Worm (Caenorhabditis elegans) whole organism, L2 larva: ENCODE measurements around the gene R09A8.1.

Experiments used
- aly-2 ChIP-seq: fragments of 150-350 bp; optimal IDR thresholded peaks from 2 replicates; lab custom pipeline; 2014; ENCODE audit warnings: missing biosample characterization, missing genetic modification characterization
- ama-1 ChIP-seq: fragments of 150-350 bp; optimal IDR thresholded peaks from 2 replicates; lab custom pipeline; 2018; ENCODE audit warnings: inconsistent platforms
- blmp-1 ChIP-seq: sonication (generic microtip); optimal IDR thresholded peaks from 2 replicates; lab custom pipeline; 2017; ENCODE audit warnings: missing genetic modification characterization, mild to moderate bottlenecking, missing compliant biosample characterization, antibody characterized with exemption, moderate library complexity; ENCODE audit not compliant: insufficient read depth
- ceh-82 ChIP-seq: fragments of 150-350 bp; optimal IDR thresholded peaks from 2 replicates; lab custom pipeline; 2014; ENCODE audit warnings: missing biosample characterization, missing genetic modification characterization
- elt-3 ChIP-seq: sonication (generic microtip); optimal IDR thresholded peaks from 2 replicates; lab custom pipeline; 2017; ENCODE audit warnings: missing biosample characterization, missing genetic modification characterization
- lin-11 ChIP-seq: fragments of 150-350 bp; sonication (generic microtip); optimal IDR thresholded peaks from 2 replicates; lab custom pipeline; 2014; ENCODE audit warnings: missing biosample characterization, missing genetic modification characterization, inconsistent platforms, mixed read lengths
- lin-13 ChIP-seq: fragments of 150-350 bp; optimal IDR thresholded peaks from 2 replicates; lab custom pipeline; 2014; ENCODE audit warnings: missing biosample characterization, missing genetic modification reagents, missing genetic modification characterization
- lin-39 ChIP-seq: fragments of 150-350 bp; optimal IDR thresholded peaks from 2 replicates; lab custom pipeline; 2014; ENCODE audit warnings: missing biosample characterization, missing genetic modification reagents, missing genetic modification characterization
- lsy-2 ChIP-seq, 2 experiments: fragments of 150-350 bp in 1 of 2; sonication (generic microtip) in 1 of 2; optimal IDR thresholded peaks; 2 replicates each; lab custom pipeline; 2014 to 2017; ENCODE audit warnings: missing biosample characterization in 2 of 2, missing genetic modification characterization in 2 of 2
- mbf-1 ChIP-seq: sonication (generic microtip); optimal IDR thresholded peaks from 2 replicates; lab custom pipeline; 2017; ENCODE audit warnings: missing biosample characterization, missing genetic modification characterization
- nhr-129 ChIP-seq: fragments of 150-350 bp; optimal IDR thresholded peaks from 2 replicates; lab custom pipeline; 2014; ENCODE audit warnings: missing biosample characterization, missing genetic modification characterization
- nhr-21 ChIP-seq: fragments of 150-350 bp; optimal IDR thresholded peaks from 2 replicates; lab custom pipeline; 2014; ENCODE audit warnings: missing biosample characterization, missing genetic modification characterization
- sem-4 ChIP-seq: fragments of 150-350 bp; optimal IDR thresholded peaks from 2 replicates; lab custom pipeline; 2014; ENCODE audit warnings: missing biosample characterization, missing genetic modification reagents, missing genetic modification characterization
- skn-1 ChIP-seq: sonication (generic microtip); optimal IDR thresholded peaks from 2 replicates; lab custom pipeline; 2017; ENCODE audit warnings: missing biosample characterization, missing genetic modification characterization
- ztf-4 ChIP-seq: fragments of 150-350 bp; optimal IDR thresholded peaks from 2 replicates; lab custom pipeline; 2014; ENCODE audit warnings: missing biosample characterization, missing genetic modification characterization

Gene R09A8.1

ce11 chrX:12664987-12665451, 51.5 kb downstream of the R09A8.1 start (continued):
- TF ChIP-seq elt-3 (no peak), lin-11 (tag; lab: Kevin White, UChicago) (peak; percentile 60), ztf-4 (tag; lab: Kevin White, UChicago) (no peak), lsy-2 (tag; optimal IDR thresholded peaks at IDR 0.05; lab: Kevin White, UChicago) (peak in 1 of 2 experiments; percentile 51), aly-2 (tag; lab: Kevin White, UChicago) (no peak), mbf-1 (tag; lab: Kevin White, UChicago) (no peak)

- TF ChIP-seq ceh-82 (tag; lab: Kevin White, UChicago) (no peak), blmp-1 (tag; lab: Kevin White, UChicago) (no peak), nhr-129 (tag; lab: Kevin White, UChicago) (peak; percentile 33), mbf-1 (tag; lab: Kevin White, UChicago) (no peak), lin-13 (GFP tag; lab: Kevin White, UChicago) (no peak), sem-4 (no peak), lin-39 (tag; lab: Kevin White, UChicago) (no peak), skn-1 (tag; lab: Kevin White, UChicago) (no peak), ama-1 (lab: Kevin White, UChicago) (peak; percentile 37), nhr-21 (no peak)
- TF ChIP-seq, all 48 proteins: peak for 2
Observed at ce11 chrX:12665799-12666198, 52.2 kb downstream of the R09A8.1 start.
